Worm (Caenorhabditis elegans) whole organism, L2 larva: ENCODE results near the gene daf-41.

Source experiments
- alr-1 ChIP-seq: fragments of 150-350 bp; optimal IDR thresholded peaks from 2 replicates; lab custom pipeline; 2014; ENCODE audit warnings: missing biosample characterization, missing genetic modification characterization
- ama-1 ChIP-seq: fragments of 150-350 bp; optimal IDR thresholded peaks from 2 replicates; lab custom pipeline; 2018; ENCODE audit warnings: inconsistent platforms
- fos-1 ChIP-seq: fragments of 150-350 bp; optimal IDR thresholded peaks from 2 replicates; lab custom pipeline; 2014; ENCODE audit warnings: missing biosample characterization, missing genetic modification characterization
- lin-39 ChIP-seq: fragments of 150-350 bp; optimal IDR thresholded peaks from 2 replicates; lab custom pipeline; 2014; ENCODE audit warnings: missing biosample characterization, missing genetic modification reagents, missing genetic modification characterization
- mdl-1 ChIP-seq, 2 experiments: fragments of 150-350 bp in 1 of 2; sonication (generic microtip) in 1 of 2; optimal IDR thresholded peaks; 2 replicates each; lab custom pipeline; 2017; ENCODE audit warnings: missing biosample characterization in 2 of 2, missing genetic modification characterization in 2 of 2
- nhr-10 ChIP-seq: sonication (generic microtip); optimal IDR thresholded peaks from 2 replicates; lab custom pipeline; 2017; ENCODE audit warnings: missing biosample characterization, missing genetic modification characterization
- nhr-237 ChIP-seq: fragments of 150-350 bp; optimal IDR thresholded peaks from 2 replicates; lab custom pipeline; 2014; ENCODE audit warnings: missing biosample characterization, missing genetic modification characterization
- unc-55 ChIP-seq: fragments of 150-350 bp; sonication (generic microtip); optimal IDR thresholded peaks from 3 replicates; lab custom pipeline; 2014; ENCODE audit warnings: missing biosample characterization, missing genetic modification reagents, missing genetic modification characterization
- unc-62 ChIP-seq: fragments of 150-350 bp; optimal IDR thresholded peaks from 2 replicates; lab custom pipeline; 2014; ENCODE audit warnings: missing biosample characterization, missing genetic modification reagents, missing genetic modification characterization

- TF ChIP-seq mdl-1 (tag; optimal IDR thresholded peaks at IDR 0.05; lab: Kevin White, UChicago) (no peak), fos-1 (tag; lab: Kevin White, UChicago) (no peak), unc-62 (GFP tag; lab: Kevin White, UChicago) (no peak), lin-39 (tag; lab: Kevin White, UChicago) (no peak), ama-1 (lab: Kevin White, UChicago) (no peak), alr-1 (no peak), unc-55 (GFP tag; lab: Kevin White, UChicago) (no peak), nhr-10 (tag; lab: Kevin White, UChicago) (no peak), nhr-237 (tag; lab: Kevin White, UChicago) (no peak)
Measured at ce11 chrIII:5269814-5270213, 4.8 kb downstream of the daf-41 start, which contains the start of gene ZC395.4.
